Fruit fly (Drosophila melanogaster) whole organism, embryonic: ENCODE measurements around the gene TrpRS.

ENCODE experiments used
- CG12769 ChIP-seq: fragments of 200-800 bp; sonication (Bioruptor generic); optimal IDR thresholded peaks from 2 replicates; lab custom pipeline; 2019; ENCODE audit warnings: missing biosample characterization, mild to moderate bottlenecking, missing genetic modification characterization, moderate library complexity
- CG8478 ChIP-seq: fragments of >200 bp; optimal IDR thresholded peaks from 2 replicates; lab custom pipeline; 2018
- CG8765 ChIP-seq: fragments of 200-800 bp; sonication (Bioruptor generic); IDR thresholded peaks from 2 replicates; pipeline ENCODE4 v1.3.6; 2022; ENCODE audit warnings: missing biosample characterization, missing genetic modification characterization
- CG8924 ChIP-seq: fragments of 200-800 bp; optimal IDR thresholded peaks from 3 replicates; lab custom pipeline; 2019; ENCODE audit warnings: missing biosample characterization, mild to moderate bottlenecking, missing genetic modification characterization, moderate library complexity
- CG9797 ChIP-seq: fragments of 200-800 bp; sonication (Bioruptor generic); optimal IDR thresholded peaks from 3 replicates; lab custom pipeline; 2018; ENCODE audit warnings: missing biosample characterization, mild to moderate bottlenecking, missing genetic modification characterization
- Doc3 ChIP-seq: fragments of 200-800 bp; sonication (Bioruptor generic); IDR thresholded peaks from 3 replicates; pipeline ENCODE4 v1.3.6; 2022; ENCODE audit warnings: missing biosample characterization, missing genetic modification characterization; ENCODE audit not compliant: partially characterized antibody
- Hmx ChIP-seq: fragments of 200-800 bp; sonication (Bioruptor generic); optimal IDR thresholded peaks from 2 replicates; lab custom pipeline; 2016; ENCODE audit warnings: missing biosample characterization, missing genetic modification characterization
- fd64A ChIP-seq: fragments of 200-800 bp; sonication (Bioruptor generic); optimal IDR thresholded peaks from 3 replicates; lab custom pipeline; 2018; ENCODE audit warnings: missing biosample characterization, mild to moderate bottlenecking, missing genetic modification characterization
- gem ChIP-seq: fragments of 200-800 bp; sonication (Bioruptor generic); optimal IDR thresholded peaks from 2 replicates; lab custom pipeline; 2019; ENCODE audit warnings: missing biosample characterization, mild to moderate bottlenecking, missing genetic modification characterization, moderate library complexity
- inv ChIP-seq: fragments of 200-800 bp; sonication (Bioruptor generic); IDR thresholded peaks from 2 replicates; pipeline ENCODE4 v1.3.6; 2022; ENCODE audit warnings: missing biosample characterization, missing genetic modification characterization; ENCODE audit not compliant: partially characterized antibody
- pita ChIP-seq: fragments of 200-800 bp; sonication (Bioruptor generic); optimal IDR thresholded peaks from 2 replicates; lab custom pipeline; 2017; ENCODE audit warnings: missing biosample characterization, mild to moderate bottlenecking, missing genetic modification characterization
- psq ChIP-seq: fragments of 200-800 bp; sonication (Bioruptor generic); optimal IDR thresholded peaks from 2 replicates; lab custom pipeline; 2017; ENCODE audit warnings: missing biosample characterization, missing genetic modification characterization
- tll ChIP-seq, 2 experiments: fragments of 200-800 bp in 1 of 2; fragments of >200 bp in 1 of 2; sonication (Bioruptor generic) in 1 of 2; optimal IDR thresholded peaks; 2 replicates each; lab custom pipeline; 2017 to 2019; ENCODE audit warnings: missing biosample characterization in 2 of 2, missing genetic modification characterization in 2 of 2, mild to moderate bottlenecking in 1 of 2, moderate library complexity in 1 of 2

DNA sequence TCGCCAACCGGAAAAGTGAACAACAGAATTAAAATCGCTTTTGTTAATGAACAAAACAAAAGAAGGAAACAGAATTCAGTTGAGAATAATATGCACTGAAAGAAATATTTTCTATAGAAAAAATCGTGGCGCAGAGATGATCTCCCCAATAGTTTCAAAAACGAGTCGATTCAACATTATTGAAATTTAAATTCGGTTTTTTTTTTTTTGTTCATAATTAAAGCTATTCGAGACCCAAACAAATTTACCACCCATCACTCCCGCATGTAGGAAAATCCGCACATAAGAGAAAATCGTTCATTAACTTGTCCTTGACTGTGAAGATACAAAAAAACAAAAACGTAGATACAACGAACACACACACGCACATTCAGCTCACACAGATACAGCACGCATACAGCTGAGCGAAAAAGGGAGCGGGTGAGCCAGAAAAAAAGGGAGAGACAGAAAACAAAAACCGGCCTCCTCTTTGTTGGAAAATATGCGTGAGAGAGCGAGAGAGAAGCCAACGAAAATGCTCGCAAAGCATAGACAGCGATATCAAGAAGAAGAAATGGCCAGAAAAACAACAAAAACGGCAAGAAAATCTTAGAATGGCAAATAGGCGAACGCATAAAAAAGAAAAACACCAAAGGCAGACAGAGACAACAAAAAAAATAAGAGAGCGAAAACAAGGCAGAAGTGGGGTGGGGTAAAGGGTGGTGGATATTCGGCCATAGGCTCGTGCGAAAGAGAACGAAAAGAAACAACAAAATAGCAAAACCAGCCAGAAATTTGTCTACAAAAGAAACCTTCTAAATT is 46.4 kb downstream of the TrpRS start:
- TF ChIP-seq gem (tag; lab: Kevin White, UChicago): peak; percentile 67
- TF ChIP-seq psq (GFP tag; lab: Kevin White, UChicago): peak; percentile 100
- peak; percentile 40 for TF ChIP-seq CG12769 (tag; lab: Kevin White, UChicago)
- no peak for TF ChIP-seq pita (GFP tag; lab: Kevin White, UChicago)
- no peak for TF ChIP-seq CG8765 (GFP tag; lab: Robert Waterston, UW)
- TF ChIP-seq CG8924 (tag; lab: Kevin White, UChicago): peak; percentile 48
- no peak for TF ChIP-seq CG8478 (lab: Kevin White, UChicago)
- no peak for TF ChIP-seq fd64A
- TF ChIP-seq Hmx (GFP tag; lab: Kevin White, UChicago): peak; percentile 23
- TF ChIP-seq inv (GFP tag; lab: Robert Waterston, UW): no peak
- TF ChIP-seq CG9797 (GFP tag; lab: Kevin White, UChicago): no peak
- TF ChIP-seq tll (GFP tag; optimal IDR thresholded peaks at IDR 0.05; lab: Kevin White, UChicago): peak in 1 of 2 experiments; percentile 54
- TF ChIP-seq Doc3 (GFP tag; lab: Robert Waterston, UW): no peak
